Fruit fly (Drosophila melanogaster) whole organism, embryonic: ENCODE data around the gene Coa8.
A peak's percentile ranks its signal among the peaks of the same experiment; 100 is the strongest.

ENCODE experiments used
- Abd-B ChIP-seq: fragments of 200-800 bp; sonication (Bioruptor generic); optimal IDR thresholded peaks from 2 replicates; lab custom pipeline; 2018; ENCODE audit warnings: missing biosample characterization, mild to moderate bottlenecking, missing genetic modification characterization, moderate library complexity
- Bgb ChIP-seq: fragments of 200-800 bp; sonication (Bioruptor generic); IDR thresholded peaks from 2 replicates; pipeline ENCODE4 v1.3.6; 2022; ENCODE audit warnings: missing biosample characterization, missing genetic modification characterization; ENCODE audit not compliant: partially characterized antibody
- Blimp-1 ChIP-seq: fragments of 200-800 bp; sonication (Bioruptor generic); optimal IDR thresholded peaks from 3 replicates; lab custom pipeline; 2018; ENCODE audit warnings: missing biosample characterization, missing genetic modification characterization, mild to moderate bottlenecking, moderate library complexity, missing genetic modification reagents
- CG1024 ChIP-seq: fragments of 200-800 bp; sonication (Bioruptor generic); IDR thresholded peaks from 2 replicates; pipeline ENCODE4 v1.3.6; 2022; ENCODE audit warnings: missing biosample characterization, missing genetic modification characterization
- CG12236 ChIP-seq: fragments of 200-800 bp; sonication (Bioruptor generic); optimal IDR thresholded peaks from 2 replicates; lab custom pipeline; 2016; ENCODE audit warnings: missing biosample characterization, missing genetic modification characterization
- CG12769 ChIP-seq: fragments of 200-800 bp; sonication (Bioruptor generic); optimal IDR thresholded peaks from 2 replicates; lab custom pipeline; 2019; ENCODE audit warnings: missing biosample characterization, mild to moderate bottlenecking, missing genetic modification characterization, moderate library complexity
- CG13775 ChIP-seq: fragments of 200-800 bp; sonication (Bioruptor generic); optimal IDR thresholded peaks from 3 replicates; lab custom pipeline; 2017; ENCODE audit warnings: missing biosample characterization, mild to moderate bottlenecking, missing genetic modification characterization
- CG1603 ChIP-seq: fragments of 200-800 bp; sonication (Bioruptor generic); optimal IDR thresholded peaks from 2 replicates; lab custom pipeline; 2019; ENCODE audit warnings: missing biosample characterization, mild to moderate bottlenecking, missing genetic modification characterization, moderate library complexity
- CG17186 ChIP-seq: fragments of 200-800 bp; sonication (Bioruptor generic); optimal IDR thresholded peaks from 3 replicates; lab custom pipeline; 2017; ENCODE audit warnings: missing biosample characterization, missing genetic modification reagents, missing genetic modification characterization
- CG32772 ChIP-seq: fragments of 200-800 bp; sonication (Bioruptor generic); IDR thresholded peaks from 2 replicates; pipeline ENCODE4 v1.3.6; 2022; ENCODE audit warnings: missing biosample characterization, missing genetic modification characterization
- CG4424 ChIP-seq: fragments of 200-800 bp; sonication (Bioruptor generic); optimal IDR thresholded peaks from 3 replicates; lab custom pipeline; 2016; ENCODE audit warnings: missing biosample characterization, missing genetic modification characterization
- CG6791 ChIP-seq: fragments of 200-800 bp; sonication (Bioruptor generic); IDR thresholded peaks from 3 replicates; pipeline ENCODE4 v1.3.6; 2022; ENCODE audit warnings: missing biosample characterization, missing genetic modification characterization; ENCODE audit not compliant: partially characterized antibody
- CG6854 ChIP-seq: fragments of 200-800 bp; sonication (Bioruptor generic); optimal IDR thresholded peaks from 3 replicates; lab custom pipeline; 2017; ENCODE audit warnings: missing biosample characterization, mild to moderate bottlenecking, missing genetic modification characterization
- CG9727 ChIP-seq: fragments of 200-800 bp; sonication (Bioruptor generic); optimal IDR thresholded peaks from 3 replicates; lab custom pipeline; 2017; ENCODE audit warnings: missing biosample characterization, mild to moderate bottlenecking, missing genetic modification characterization
- D19A ChIP-seq: fragments of 200-800 bp; optimal IDR thresholded peaks from 3 replicates; lab custom pipeline; 2019; ENCODE audit warnings: missing biosample characterization, mild to moderate bottlenecking, missing genetic modification characterization, moderate library complexity
- Dip3 ChIP-seq: fragments of 200-800 bp; sonication (Bioruptor generic); optimal IDR thresholded peaks from 3 replicates; lab custom pipeline; 2016; ENCODE audit warnings: missing biosample characterization, missing genetic modification characterization
- Drgx ChIP-seq: fragments of 200-800 bp; sonication (Bioruptor generic); IDR thresholded peaks from 2 replicates; pipeline ENCODE4 v1.3.6; 2022; ENCODE audit warnings: missing biosample characterization, missing genetic modification characterization
- H2.0 ChIP-seq: fragments of 200-800 bp; sonication (Bioruptor generic); IDR thresholded peaks from 2 replicates; pipeline ENCODE4 v1.3.6; 2022; ENCODE audit warnings: missing biosample characterization, missing genetic modification characterization
- Hr78 ChIP-seq, 2 experiments: fragments of 200-800 bp in 1 of 2; fragments of >200 bp in 1 of 2; sonication (Bioruptor generic) in 1 of 2; optimal IDR thresholded peaks; 2 replicates each; lab custom pipeline; 2017 to 2019; ENCODE audit warnings: missing biosample characterization in 2 of 2, missing genetic modification characterization in 2 of 2, mild to moderate bottlenecking in 1 of 2, moderate library complexity in 1 of 2
- Hsf ChIP-seq: fragments of 200-800 bp; sonication (Bioruptor generic); optimal IDR thresholded peaks from 3 replicates; lab custom pipeline; 2016; ENCODE audit warnings: missing biosample characterization, missing genetic modification characterization
- Mad ChIP-seq: fragments of 200-800 bp; sonication (Bioruptor generic); optimal IDR thresholded peaks from 2 replicates; lab custom pipeline; 2016; ENCODE audit warnings: missing biosample characterization, missing genetic modification characterization
- Med ChIP-seq: fragments of 200-800 bp; sonication (Bioruptor generic); peaks from one replicate; lab custom pipeline; 2016; ENCODE audit warnings: missing biosample characterization, missing genetic modification characterization, mild to moderate bottlenecking, inconsistent platforms, moderate library complexity
- Mes4 ChIP-seq: fragments of 200-800 bp; sonication (Bioruptor generic); optimal IDR thresholded peaks from 2 replicates; lab custom pipeline; 2016; ENCODE audit warnings: missing biosample characterization, missing genetic modification characterization
- Pdp1 ChIP-seq, 2 experiments: fragments of 200-800 bp; sonication (Bioruptor generic); optimal IDR thresholded peaks; 3 replicates each; lab custom pipeline; 2016; ENCODE audit warnings: missing biosample characterization in 2 of 2, missing genetic modification characterization in 2 of 2, mild to moderate bottlenecking in 1 of 2, moderate library complexity in 1 of 2
- Ravus ChIP-seq: fragments of 200-800 bp; sonication (Bioruptor generic); IDR thresholded peaks from 2 replicates; pipeline ENCODE4 v1.3.6; 2022; ENCODE audit warnings: missing biosample characterization, missing genetic modification characterization
- ac ChIP-seq: fragments of 200-800 bp; sonication (Bioruptor generic); optimal IDR thresholded peaks from 3 replicates; lab custom pipeline; 2017; ENCODE audit warnings: missing biosample characterization, mild to moderate bottlenecking, missing genetic modification characterization
- ara ChIP-seq: fragments of 200-800 bp; sonication (Bioruptor generic); IDR thresholded peaks from 2 replicates; pipeline ENCODE4 v1.3.6; 2022; ENCODE audit warnings: missing biosample characterization, missing genetic modification characterization
- bsh ChIP-seq, 2 experiments: fragments of 200-800 bp; sonication (Bioruptor generic); optimal IDR thresholded peaks; 2 replicates each; lab custom pipeline; 2017 to 2018; ENCODE audit warnings: mild to moderate bottlenecking in 2 of 2, missing biosample characterization in 2 of 2, missing genetic modification characterization in 2 of 2, moderate library complexity in 1 of 2
- cas ChIP-seq: fragments of 200-800 bp; sonication (Bioruptor generic); IDR thresholded peaks from 2 replicates; pipeline ENCODE4 v1.3.6; 2022; ENCODE audit warnings: missing biosample characterization, missing genetic modification characterization
- chm ChIP-seq: fragments of 200-800 bp; sonication (Bioruptor generic); IDR thresholded peaks from 2 replicates; pipeline ENCODE4 v1.3.6; 2022; ENCODE audit warnings: missing biosample characterization, missing genetic modification characterization
- ewg ChIP-seq: fragments of 200-800 bp; sonication (Bioruptor generic); optimal IDR thresholded peaks from 3 replicates; lab custom pipeline; 2017; ENCODE audit warnings: mild to moderate bottlenecking, missing biosample characterization, missing genetic modification reagents, missing genetic modification characterization
- inv ChIP-seq: fragments of 200-800 bp; sonication (Bioruptor generic); IDR thresholded peaks from 2 replicates; pipeline ENCODE4 v1.3.6; 2022; ENCODE audit warnings: missing biosample characterization, missing genetic modification characterization; ENCODE audit not compliant: partially characterized antibody
- kni ChIP-seq: fragments of 200-800 bp; sonication (Bioruptor generic); optimal IDR thresholded peaks from 3 replicates; lab custom pipeline; 2017; ENCODE audit warnings: mild to moderate bottlenecking, missing biosample characterization, missing genetic modification reagents, missing genetic modification characterization
- lbe ChIP-seq: fragments of 200-800 bp; sonication (Bioruptor generic); optimal IDR thresholded peaks from 2 replicates; lab custom pipeline; 2016; ENCODE audit warnings: missing biosample characterization, mild to moderate bottlenecking, missing genetic modification characterization
- lov ChIP-seq, 2 experiments: fragments of 200-800 bp in 1 of 2; fragments of >200 bp in 1 of 2; sonication (Bioruptor generic) in 1 of 2; IDR thresholded peaks in 1 of 2; optimal IDR thresholded peaks in 1 of 2; 2 replicates in 1 of 2; 3 replicates in 1 of 2; pipeline versions ENCODE4 v1.3.6 to Lab custom; 2017 to 2022; ENCODE audit warnings: missing biosample characterization in 1 of 2, missing genetic modification characterization in 1 of 2
- maf-S ChIP-seq: fragments of 200-800 bp; sonication (Bioruptor generic); optimal IDR thresholded peaks from 2 replicates; lab custom pipeline; 2016; ENCODE audit warnings: missing biosample characterization, missing genetic modification characterization
- nom ChIP-seq: fragments of 200-800 bp; sonication (Bioruptor generic); optimal IDR thresholded peaks from 2 replicates; lab custom pipeline; 2017; ENCODE audit warnings: missing biosample characterization, missing genetic modification characterization, mild to moderate bottlenecking, moderate library complexity, missing genetic modification reagents
- pros ChIP-seq: fragments of 200-800 bp; sonication (Bioruptor generic); optimal IDR thresholded peaks from 3 replicates; lab custom pipeline; 2019; ENCODE audit warnings: missing biosample characterization, mild to moderate bottlenecking, missing genetic modification characterization, moderate library complexity
- row ChIP-seq: fragments of 200-800 bp; sonication (Bioruptor generic); IDR thresholded peaks from 3 replicates; pipeline ENCODE4 v1.3.6; 2022; ENCODE audit warnings: missing biosample characterization, missing genetic modification characterization
- slbo ChIP-seq: fragments of 200-800 bp; sonication (Bioruptor generic); IDR thresholded peaks from 2 replicates; pipeline ENCODE4 v1.3.6; 2022; ENCODE audit warnings: missing biosample characterization, missing genetic modification characterization
- sna ChIP-seq: fragments of 200-800 bp; sonication (Bioruptor generic); IDR thresholded peaks from 2 replicates; pipeline ENCODE4 v1.3.6; 2022; ENCODE audit warnings: missing biosample characterization, missing genetic modification characterization; ENCODE audit not compliant: partially characterized antibody
- sqz ChIP-seq: fragments of 200-800 bp; sonication (Bioruptor generic); optimal IDR thresholded peaks from 3 replicates; lab custom pipeline; 2018; ENCODE audit warnings: missing biosample characterization, mild to moderate bottlenecking, missing genetic modification characterization
- toy ChIP-seq: fragments of 200-800 bp; sonication (Bioruptor generic); IDR thresholded peaks from 2 replicates; pipeline ENCODE4 v1.3.6; 2022; ENCODE audit warnings: missing biosample characterization, missing genetic modification characterization
- vvl ChIP-seq: fragments of 200-800 bp; sonication (Bioruptor generic); IDR thresholded peaks from 2 replicates; pipeline ENCODE4 v1.3.6; 2022; ENCODE audit warnings: missing biosample characterization, missing genetic modification characterization
- zfh1 ChIP-seq: fragments of 200-800 bp; sonication (Bioruptor generic); IDR thresholded peaks from 3 replicates; pipeline ENCODE4 v1.3.6; 2022; ENCODE audit warnings: missing biosample characterization, missing genetic modification characterization

Gene Coa8

DNA sequence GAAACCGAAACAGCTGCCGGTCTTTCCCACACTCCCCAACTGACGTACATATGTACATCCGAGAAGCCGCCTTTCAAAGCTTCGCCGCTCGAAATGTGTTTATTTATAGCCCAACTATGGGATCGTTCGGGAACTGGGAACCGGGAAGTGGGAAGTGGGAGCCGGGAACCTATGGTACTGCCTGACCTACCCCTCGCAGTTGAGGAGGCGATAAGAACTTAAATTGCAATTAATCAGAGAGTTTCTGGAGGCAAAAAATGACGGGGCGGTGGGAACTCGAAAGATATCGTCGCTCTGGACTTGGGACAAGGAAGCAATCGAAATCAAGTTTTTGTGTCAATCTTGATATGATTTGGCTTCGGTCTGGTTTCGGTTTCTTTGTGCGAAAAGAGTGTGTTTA, 47.4 kb upstream of the Coa8 start:
- peak; percentile 47 for TF ChIP-seq CG12769 (tag; lab: Kevin White, UChicago)
- TF ChIP-seq cas (GFP tag; lab: Robert Waterston, UW) = no peak
- no peak for TF ChIP-seq chm (GFP tag; lab: Robert Waterston, UW)

DNA sequence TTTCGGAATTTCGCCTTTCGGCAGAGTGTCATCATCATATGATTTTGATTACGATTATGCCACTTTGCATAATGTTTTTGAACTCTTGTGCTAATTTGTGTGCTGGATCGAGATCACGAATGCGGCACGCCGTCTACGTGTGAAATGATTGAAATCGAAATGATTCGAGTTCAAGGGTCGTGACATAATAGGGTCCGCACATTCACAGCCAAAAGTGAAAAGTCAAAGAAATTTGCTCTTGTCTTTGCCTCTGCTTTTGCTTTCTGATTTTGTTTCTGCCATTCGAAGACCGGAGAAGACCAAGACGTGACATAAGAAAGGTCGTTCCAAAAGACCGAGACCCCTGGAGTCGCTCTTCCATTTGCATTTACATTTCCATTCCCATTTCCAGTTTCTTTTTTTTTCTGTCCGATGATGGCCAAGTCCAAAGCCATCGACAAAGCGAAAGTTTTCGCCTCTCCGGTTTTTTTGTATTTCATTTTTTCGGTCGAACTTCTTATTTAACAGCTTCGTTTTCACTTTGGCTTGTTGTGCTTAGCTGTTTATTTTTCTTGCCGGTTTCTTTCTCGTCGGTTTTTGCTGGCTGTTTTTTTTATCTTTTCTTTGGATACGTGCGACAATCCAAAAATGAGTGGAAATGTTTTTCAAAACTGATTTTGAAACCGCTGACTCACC, 45.2 kb upstream of the Coa8 start:
- peak; percentile 65 for TF ChIP-seq pros
- no peak for TF ChIP-seq ac (GFP tag; lab: Kevin White, UChicago)
- no peak for TF ChIP-seq Bgb (GFP tag; lab: Robert Waterston, UW)
- peak in 1 of 2 experiments; percentile 62 for TF ChIP-seq Pdp1 (GFP tag; optimal IDR thresholded peaks at IDR 0.05; lab: Kevin White, UChicago)
- TF ChIP-seq sqz = peak; percentile 34
- peak; percentile 0 for TF ChIP-seq kni
- peak; percentile 33; the same call in 1 of the 2 replicates for TF ChIP-seq vvl (GFP tag; lab: Robert Waterston, UW)
- peak in 1 of 2 experiments; percentile 94 for TF ChIP-seq Hr78 (GFP tag; optimal IDR thresholded peaks at IDR 0.05; lab: Kevin White, UChicago)
- TF ChIP-seq Blimp-1 (GFP tag; lab: Kevin White, UChicago) = peak; percentile 96

DNA sequence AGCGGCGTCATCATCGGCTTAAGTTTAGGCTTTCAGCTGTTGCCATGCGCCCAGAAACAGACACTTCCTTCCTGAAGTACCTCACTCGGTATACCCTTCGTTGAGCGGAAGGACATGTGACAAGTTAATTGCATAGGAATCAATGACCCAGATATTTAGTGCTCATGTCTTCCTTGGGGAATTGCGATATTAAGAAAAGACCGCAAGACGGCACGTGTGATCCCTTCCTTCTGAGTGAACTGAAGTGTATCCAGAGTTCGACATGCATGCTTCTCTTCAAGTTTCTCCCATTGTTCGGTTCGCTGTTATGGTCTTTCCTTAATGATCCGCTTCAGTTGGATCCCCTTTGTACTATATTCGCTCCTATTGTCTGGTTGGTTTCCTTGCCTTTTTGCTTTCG, 39.6 kb upstream of the Coa8 start:
- TF ChIP-seq CG1603 (tag; lab: Kevin White, UChicago) (peak; percentile 3), CG32772 (0 out of 2 replicates have a peak, but pooled peaks have one; percentile 33), Drgx (GFP tag; lab: Robert Waterston, UW) (peak; percentile 27; the same call in 1 of the 2 replicates), Ravus (GFP tag; lab: Robert Waterston, UW) (no peak), Pdp1 (GFP tag; optimal IDR thresholded peaks at IDR 0.05; lab: Kevin White, UChicago) (no peak), bsh (GFP tag; optimal IDR thresholded peaks at IDR 0.05; lab: Kevin White, UChicago) (peak in 1 of 2 experiments; percentile 28), D19A (tag; lab: Kevin White, UChicago) (peak; percentile 87), Mes4 (GFP tag; lab: Kevin White, UChicago) (no peak), Mad (GFP tag; lab: Kevin White, UChicago) (no peak), CG9727 (peak; percentile 16), Med (GFP tag; lab: Kevin White, UChicago) (peak; percentile 58), nom (GFP tag; lab: Kevin White, UChicago) (peak; percentile 65), H2.0 (no peak), lbe (peak; percentile 9), row (GFP tag; lab: Robert Waterston, UW) (peak; percentile 16; the same call in 1 of the 3 replicates), inv (GFP tag; lab: Robert Waterston, UW) (no peak), maf-S (GFP tag; lab: Kevin White, UChicago) (no peak)

DNA sequence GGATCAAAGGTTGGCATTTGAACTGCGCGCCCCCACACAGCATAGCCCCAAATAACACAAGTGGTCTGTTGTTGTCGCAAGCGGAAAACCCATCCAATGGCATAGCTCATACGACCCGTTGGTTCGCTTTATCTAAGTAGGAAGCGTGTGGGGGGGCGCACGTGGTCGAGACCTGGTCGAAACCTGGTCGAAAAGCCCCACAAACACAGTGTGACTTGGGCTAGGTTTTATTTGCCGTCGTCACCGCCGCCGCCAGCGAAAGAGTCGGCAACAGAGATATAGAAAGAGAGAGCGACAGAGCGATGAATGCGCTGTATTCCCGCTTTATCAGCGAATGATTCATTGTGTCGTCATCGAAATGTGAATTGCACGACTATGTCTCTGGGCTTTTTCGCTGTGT, 37.2 kb upstream of the Coa8 start:
- TF ChIP-seq toy (GFP tag; lab: Robert Waterston, UW) = no peak
- TF ChIP-seq CG12236 (GFP tag; lab: Kevin White, UChicago) = no peak
- TF ChIP-seq sna (GFP tag; lab: Robert Waterston, UW) = no peak
- TF ChIP-seq CG6791 (GFP tag; lab: Robert Waterston, UW) = no peak
- TF ChIP-seq CG6854 = no peak
- no peak for TF ChIP-seq CG13775 (GFP tag; lab: Kevin White, UChicago)
- TF ChIP-seq CG1024 (GFP tag; lab: Robert Waterston, UW) = no peak
- no peak for TF ChIP-seq ewg (GFP tag; lab: Kevin White, UChicago)
- no peak for TF ChIP-seq CG17186
- TF ChIP-seq ara (GFP tag; lab: Robert Waterston, UW) = no peak
- peak; percentile 11; the same call in 1 of the 2 replicates for TF ChIP-seq slbo (GFP tag; lab: Robert Waterston, UW)
- TF ChIP-seq lov (optimal IDR thresholded peaks at IDR 0.05; lab: Kevin White, UChicago) = no peak
- TF ChIP-seq lov (GFP tag; IDR thresholded peaks at IDR 0.05; lab: Robert Waterston, UW) = no peak
- TF ChIP-seq sqz = no peak
- TF ChIP-seq Abd-B (GFP tag; lab: Kevin White, UChicago) = no peak
- TF ChIP-seq Hsf (GFP tag; lab: Kevin White, UChicago) = no peak
- TF ChIP-seq CG4424 (GFP tag; lab: Kevin White, UChicago) = no peak
- TF ChIP-seq Dip3 (GFP tag; lab: Kevin White, UChicago) = no peak
- TF ChIP-seq zfh1 (GFP tag; lab: Robert Waterston, UW) = no peak
